Worm (Caenorhabditis elegans): ENCODE data around the gene tat-2.

The tat-2 gene

ce11 chrIV:4846793-4847192 is at the start of gene tat-2:
Gene tat-2, minus strand, starts transcription at chrIV:4846893.
- TF ChIP-seq nhr-12 (tag; optimal IDR thresholded peaks at IDR 0.05), result no peak
- no peak for TF ChIP-seq Y55F3AM.14 (GFP tag; optimal IDR thresholded peaks at IDR 0.05)
- TF ChIP-seq sma-3 (GFP tag; optimal IDR thresholded peaks at IDR 0.05), result no peak
- TF ChIP-seq elt-1 (tag; optimal IDR thresholded peaks at IDR 0.05), result no peak
- no peak for TF ChIP-seq ztf-11 (tag; optimal IDR thresholded peaks at IDR 0.05)
- TF ChIP-seq unc-62 (GFP tag; optimal IDR thresholded peaks at IDR 0.05), result no peak
- no peak for TF ChIP-seq nhr-6 (tag; optimal IDR thresholded peaks at IDR 0.05)
- TF ChIP-seq unc-39 (tag; optimal IDR thresholded peaks at IDR 0.05), result no peak
- TF ChIP-seq nhr-11 (tag; optimal IDR thresholded peaks at IDR 0.05), result no peak
- TF ChIP-seq unc-55 (GFP tag; optimal IDR thresholded peaks at IDR 0.05), result no peak
- no peak for TF ChIP-seq lsy-2 (tag; optimal IDR thresholded peaks at IDR 0.05)
- no peak for TF ChIP-seq lin-39 (tag; optimal IDR thresholded peaks at IDR 0.05)
- TF ChIP-seq egl-27 (tag; optimal IDR thresholded peaks at IDR 0.05), result no peak
- TF ChIP-seq nhr-129 (tag; optimal IDR thresholded peaks at IDR 0.05), result no peak
- no peak for TF ChIP-seq ZK546.5 (tag; optimal IDR thresholded peaks at IDR 0.05)
- no peak for TF ChIP-seq blmp-1 (tag; optimal IDR thresholded peaks at IDR 0.05; ENCODE audit: insufficient read depth)
- TF ChIP-seq crh-2 (tag; optimal IDR thresholded peaks at IDR 0.05), result no peak
- TF ChIP-seq lin-13 (GFP tag; optimal IDR thresholded peaks at IDR 0.05), result no peak

ce11 chrIV:4890543-4890942 is 43.9 kb upstream of the tat-2 start, which contains the start of gene T08B6.9:
Gene T08B6.9, plus strand, starts transcription at chrIV:4890843.
- no peak for TF ChIP-seq nhr-11 (tag; optimal IDR thresholded peaks at IDR 0.05)
- TF ChIP-seq ZK546.5 (tag; optimal IDR thresholded peaks at IDR 0.05), result no peak
- TF ChIP-seq Y55F3AM.14 (GFP tag; optimal IDR thresholded peaks at IDR 0.05), result no peak
- TF ChIP-seq sma-9 (GFP tag; optimal IDR thresholded peaks at IDR 0.05), result no peak
- no peak for TF ChIP-seq sma-9 (tag; optimal IDR thresholded peaks at IDR 0.05)
- TF ChIP-seq unc-55 (GFP tag; optimal IDR thresholded peaks at IDR 0.05), result no peak
- no peak for TF ChIP-seq nhr-6 (tag; optimal IDR thresholded peaks at IDR 0.05)
- TF ChIP-seq sma-3 (GFP tag; optimal IDR thresholded peaks at IDR 0.05), result no peak
- no peak for TF ChIP-seq unc-62 (GFP tag; optimal IDR thresholded peaks at IDR 0.05)
- TF ChIP-seq nhr-77 (tag; optimal IDR thresholded peaks at IDR 0.05), result no peak
- no peak for TF ChIP-seq ztf-4 (tag; optimal IDR thresholded peaks at IDR 0.05)
- no peak for TF ChIP-seq mab-5 (tag; optimal IDR thresholded peaks at IDR 0.05)
- TF ChIP-seq sem-4 (tag; optimal IDR thresholded peaks at IDR 0.05), result no peak
- no peak for TF ChIP-seq dmd-4 (tag; optimal IDR thresholded peaks at IDR 0.05)
- no peak for TF ChIP-seq ceh-16 (tag; optimal IDR thresholded peaks at IDR 0.05)
- no peak for TF ChIP-seq elt-1 (tag; optimal IDR thresholded peaks at IDR 0.05)
- no peak for TF ChIP-seq nhr-21 (tag; optimal IDR thresholded peaks at IDR 0.05)
- TF ChIP-seq nhr-25 (tag; optimal IDR thresholded peaks at IDR 0.05), result no peak
- TF ChIP-seq ztf-1 (GFP tag; conservative IDR thresholded peaks at IDR 0.05), result no peak

ce11 chrIV:4889613-4890012 is 42.9 kb upstream of the tat-2 start, which contains the start of gene sgnh-1:
Gene sgnh-1, plus strand, starts transcription at chrIV:4889913.
- TF ChIP-seq dmd-4 (tag; optimal IDR thresholded peaks at IDR 0.05) (no peak), nhr-6 (tag; optimal IDR thresholded peaks at IDR 0.05) (no peak), sma-9 (GFP tag; optimal IDR thresholded peaks at IDR 0.05) (no peak), sma-9 (tag; optimal IDR thresholded peaks at IDR 0.05) (no peak), gmeb-1 (tag; optimal IDR thresholded peaks at IDR 0.05) (no peak), Y55F3AM.14 (GFP tag; optimal IDR thresholded peaks at IDR 0.05) (no peak)

DNA sequence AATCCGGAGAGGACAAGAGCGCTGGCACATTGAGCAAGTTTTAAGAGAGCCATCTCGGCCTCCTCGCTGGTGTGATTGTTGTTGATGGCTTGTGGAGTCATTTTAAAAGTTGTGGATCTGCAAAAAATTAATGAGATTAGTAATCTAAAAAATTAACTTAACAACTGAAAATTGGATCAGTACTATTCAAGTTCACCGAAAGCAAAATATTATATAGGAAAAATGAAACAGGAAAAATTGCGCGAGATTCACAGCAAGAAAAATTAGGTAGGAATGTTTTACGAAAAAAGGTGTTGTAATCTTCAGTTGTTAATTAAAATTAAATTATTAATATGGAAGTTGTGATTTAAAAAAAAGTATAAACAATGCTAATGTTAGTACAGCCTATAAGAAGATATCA is 40.6 kb upstream of the tat-2 start, which contains the start of gene T08B6.1:
Gene T08B6.1, minus strand, starts transcription at position 101 of the 400 bp plus-strand sequence.
- TF ChIP-seq peb-1 (tag; optimal IDR thresholded peaks at IDR 0.05) (no peak), gmeb-1 (tag; optimal IDR thresholded peaks at IDR 0.05) (no peak), sem-4 (tag; optimal IDR thresholded peaks at IDR 0.05) (no peak), unc-62 (GFP tag; optimal IDR thresholded peaks at IDR 0.05) (no peak), mdl-1 (tag; optimal IDR thresholded peaks at IDR 0.05) (no peak), Y55F3AM.14 (GFP tag; optimal IDR thresholded peaks at IDR 0.05) (no peak), nhr-10 (tag; optimal IDR thresholded peaks at IDR 0.05) (no peak), dmd-4 (tag; optimal IDR thresholded peaks at IDR 0.05) (no peak), crh-2 (tag; optimal IDR thresholded peaks at IDR 0.05) (no peak), ceh-16 (tag; optimal IDR thresholded peaks at IDR 0.05) (no peak), nhr-6 (tag; optimal IDR thresholded peaks at IDR 0.05) (no peak), nhr-25 (tag; optimal IDR thresholded peaks at IDR 0.05) (no peak), alr-1 (tag; optimal IDR thresholded peaks at IDR 0.05) (no peak), mbf-1 (tag; optimal IDR thresholded peaks at IDR 0.05) (no peak), skn-1 (tag; optimal IDR thresholded peaks at IDR 0.05) (no peak), fos-1 (tag; optimal IDR thresholded peaks at IDR 0.05) (no peak), C34F6.9 (tag; optimal IDR thresholded peaks at IDR 0.05) (no peak)
